Fruit fly (Drosophila melanogaster): ENCODE measurements around the gene oaf.

- TF ChIP-seq Myc (optimal IDR thresholded peaks at IDR 0.05): no peak
- no peak for TF ChIP-seq ttk (optimal IDR thresholded peaks at IDR 0.05)
- no peak for TF ChIP-seq h (optimal IDR thresholded peaks at IDR 0.05)
- no peak for TF ChIP-seq psq (optimal IDR thresholded peaks at IDR 0.05)
- no peak for TF ChIP-seq Sin3A (optimal IDR thresholded peaks at IDR 0.05)
- no peak for TF ChIP-seq insv (optimal IDR thresholded peaks at IDR 0.05)
Measured at dm6 chr2L:2494515-2495098, 1.9 kb downstream of the oaf start.

Data from Kc167 (cell line).